Fruit fly (Drosophila melanogaster): ENCODE measurements around the gene Taf10b.

Taf10b gene

DNA sequence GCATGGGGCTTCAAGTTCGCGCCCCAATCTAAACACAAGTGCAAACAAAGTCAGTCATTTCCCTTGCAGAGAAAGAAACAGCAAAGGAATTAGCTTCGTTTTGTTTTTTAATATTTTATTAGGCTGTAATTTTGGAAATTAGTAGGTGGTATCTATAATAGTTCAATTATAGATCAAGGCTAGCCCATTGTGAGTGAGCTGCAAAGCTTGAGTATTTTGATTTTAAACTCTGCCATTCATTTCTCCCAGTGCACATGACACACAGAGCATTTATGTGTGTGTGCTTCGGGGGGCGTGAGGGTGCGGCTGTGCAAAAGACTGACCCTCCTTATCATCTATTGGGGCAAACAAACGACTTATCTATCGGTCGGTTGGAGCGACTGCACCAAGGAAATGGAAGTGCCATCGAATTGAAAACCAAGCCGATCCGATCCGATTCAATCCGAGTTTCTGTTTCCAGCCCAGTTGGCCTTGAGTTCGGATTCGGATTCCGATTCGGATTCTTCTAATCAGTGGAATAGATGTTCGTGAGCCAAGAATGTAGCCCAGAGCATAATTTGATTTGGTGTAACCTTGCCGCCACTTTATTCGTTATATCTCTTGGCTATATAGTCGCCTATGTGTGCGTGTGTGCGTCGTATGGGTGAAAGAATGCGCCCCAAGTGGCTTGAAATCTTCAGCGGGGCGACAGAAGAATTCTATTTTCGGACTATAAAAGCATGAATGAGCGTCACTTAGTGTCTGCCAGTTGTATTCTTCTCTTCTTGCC lies 36.1 kb downstream of the Taf10b start:
- TF ChIP-seq OdsH (GFP tag; optimal IDR thresholded peaks at IDR 0.05) (peak; percentile 39), psq (GFP tag; optimal IDR thresholded peaks at IDR 0.05) (no peak), usp (GFP tag; optimal IDR thresholded peaks at IDR 0.05) (no peak), sv (GFP tag; optimal IDR thresholded peaks at IDR 0.05) (no peak), sage (GFP tag; optimal IDR thresholded peaks at IDR 0.05) (no peak), jim (GFP tag; optimal IDR thresholded peaks at IDR 0.05) (no peak), Abd-B (GFP tag; optimal IDR thresholded peaks at IDR 0.05) (no peak), Hr83 (GFP tag; optimal IDR thresholded peaks at IDR 0.05; ENCODE audit: poor library complexity, severe bottlenecking) (no peak), rgr (GFP tag; optimal IDR thresholded peaks at IDR 0.05) (peak; percentile 31), GATAd (GFP tag; optimal IDR thresholded peaks at IDR 0.05) (no peak), ey (GFP tag; optimal IDR thresholded peaks at IDR 0.05) (peak; percentile 11), tai (GFP tag; optimal IDR thresholded peaks at IDR 0.05) (no peak), h (GFP tag; optimal IDR thresholded peaks at IDR 0.05) (peak; percentile 36), foxo (GFP tag; optimal IDR thresholded peaks at IDR 0.05) (peak in 1 of 2 experiments; percentile 40), fru (GFP tag; optimal IDR thresholded peaks at IDR 0.05) (peak; percentile 35), Jra (GFP tag; optimal IDR thresholded peaks at IDR 0.05) (no peak), Dfd (GFP tag; optimal IDR thresholded peaks at IDR 0.05) (no peak)

dm6 chr2L:2730756-2731155 lies 36.9 kb downstream of the Taf10b start:
- TF ChIP-seq Mio (GFP tag; optimal IDR thresholded peaks at IDR 0.05): no peak
- no peak for TF ChIP-seq pan (optimal IDR thresholded peaks at IDR 0.05)
- no peak for TF ChIP-seq psq (GFP tag; optimal IDR thresholded peaks at IDR 0.05)
- no peak for TF ChIP-seq GATAd (GFP tag; optimal IDR thresholded peaks at IDR 0.05)
- TF ChIP-seq Abd-B (GFP tag; optimal IDR thresholded peaks at IDR 0.05): no peak
- no peak for TF ChIP-seq Sp1 (GFP tag; optimal IDR thresholded peaks at IDR 0.05)
- TF ChIP-seq brk (GFP tag; optimal IDR thresholded peaks at IDR 0.05): no peak
- no peak for TF ChIP-seq usp (GFP tag; optimal IDR thresholded peaks at IDR 0.05)

dm6 chr2L:2729882-2730281 lies 37.8 kb downstream of the Taf10b start:
- no peak for TF ChIP-seq sage (GFP tag; optimal IDR thresholded peaks at IDR 0.05)
- TF ChIP-seq Sp1 (GFP tag; optimal IDR thresholded peaks at IDR 0.05): no peak
- TF ChIP-seq dmrt93B (GFP tag; optimal IDR thresholded peaks at IDR 0.05): no peak
- TF ChIP-seq CrebA (GFP tag; optimal IDR thresholded peaks at IDR 0.05; ENCODE audit: borderline replicate concordance): no peak
- TF ChIP-seq Vsx2 (GFP tag; optimal IDR thresholded peaks at IDR 0.05; ENCODE audit: partially characterized antibody): no peak
- TF ChIP-seq Hr78 (GFP tag; optimal IDR thresholded peaks at IDR 0.05): no peak
- TF ChIP-seq HLH106 (tag; optimal IDR thresholded peaks at IDR 0.05): no peak
- TF ChIP-seq Mio (GFP tag; optimal IDR thresholded peaks at IDR 0.05): no peak
- no peak for TF ChIP-seq Jra (GFP tag; optimal IDR thresholded peaks at IDR 0.05)
- TF ChIP-seq tai (GFP tag; optimal IDR thresholded peaks at IDR 0.05): no peak
- no peak for TF ChIP-seq usp (GFP tag; optimal IDR thresholded peaks at IDR 0.05)
- no peak for TF ChIP-seq dl (GFP tag; optimal IDR thresholded peaks at IDR 0.05; ENCODE audit: insufficient read depth in 1 of 2, partially characterized antibody in 2 of 2)

DNA sequence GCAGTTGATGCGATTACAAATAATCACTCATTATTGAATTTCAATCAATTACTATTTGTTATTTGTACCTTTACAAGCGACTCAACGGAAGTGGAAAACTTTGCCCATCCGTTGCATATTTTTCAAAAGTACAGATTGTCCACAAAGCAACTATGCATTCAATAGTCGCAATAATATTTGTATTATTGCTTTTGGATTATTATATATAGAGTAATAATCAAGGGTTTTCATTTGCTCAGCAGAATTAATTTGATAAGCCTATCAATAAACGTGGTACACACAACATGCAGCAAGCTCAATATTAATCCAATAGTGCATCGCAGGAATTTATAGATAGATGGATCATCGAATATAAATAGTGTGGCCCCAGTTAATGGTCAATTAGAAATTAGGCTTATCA lies 39.1 kb downstream of the Taf10b start:
- TF ChIP-seq Mio (GFP tag; optimal IDR thresholded peaks at IDR 0.05): no peak
- no peak for TF ChIP-seq Rel (GFP tag; optimal IDR thresholded peaks at IDR 0.05)
- no peak for TF ChIP-seq Rel (tag; optimal IDR thresholded peaks at IDR 0.05)
- no peak for TF ChIP-seq Abd-B (GFP tag; optimal IDR thresholded peaks at IDR 0.05)
- no peak for TF ChIP-seq CG32264 (GFP tag; optimal IDR thresholded peaks at IDR 0.05)
- no peak for TF ChIP-seq br (GFP tag; optimal IDR thresholded peaks at IDR 0.05)
- TF ChIP-seq OdsH (GFP tag; optimal IDR thresholded peaks at IDR 0.05): no peak
- TF ChIP-seq CrebA (GFP tag; optimal IDR thresholded peaks at IDR 0.05; ENCODE audit: borderline replicate concordance): no peak
- TF ChIP-seq N (GFP tag; optimal IDR thresholded peaks at IDR 0.05): no peak
- TF ChIP-seq rgr (GFP tag; optimal IDR thresholded peaks at IDR 0.05): no peak
- no peak for TF ChIP-seq sv (GFP tag; optimal IDR thresholded peaks at IDR 0.05)
- no peak for TF ChIP-seq Vsx2 (GFP tag; optimal IDR thresholded peaks at IDR 0.05; ENCODE audit: partially characterized antibody)
- no peak for TF ChIP-seq woc (GFP tag; optimal IDR thresholded peaks at IDR 0.05)
- no peak for TF ChIP-seq Sp1 (GFP tag; optimal IDR thresholded peaks at IDR 0.05)
- TF ChIP-seq dl (GFP tag; optimal IDR thresholded peaks at IDR 0.05; ENCODE audit: insufficient read depth in 1 of 2, partially characterized antibody in 2 of 2): no peak
- no peak for TF ChIP-seq brk (GFP tag; optimal IDR thresholded peaks at IDR 0.05)
- no peak for TF ChIP-seq Hr78 (GFP tag; optimal IDR thresholded peaks at IDR 0.05)
- no peak for TF ChIP-seq psq (GFP tag; optimal IDR thresholded peaks at IDR 0.05)
- TF ChIP-seq dsf (GFP tag; optimal IDR thresholded peaks at IDR 0.05; ENCODE audit: borderline replicate concordance): no peak
